Worm (Caenorhabditis elegans): ENCODE results near the gene sod-4.

DNA sequence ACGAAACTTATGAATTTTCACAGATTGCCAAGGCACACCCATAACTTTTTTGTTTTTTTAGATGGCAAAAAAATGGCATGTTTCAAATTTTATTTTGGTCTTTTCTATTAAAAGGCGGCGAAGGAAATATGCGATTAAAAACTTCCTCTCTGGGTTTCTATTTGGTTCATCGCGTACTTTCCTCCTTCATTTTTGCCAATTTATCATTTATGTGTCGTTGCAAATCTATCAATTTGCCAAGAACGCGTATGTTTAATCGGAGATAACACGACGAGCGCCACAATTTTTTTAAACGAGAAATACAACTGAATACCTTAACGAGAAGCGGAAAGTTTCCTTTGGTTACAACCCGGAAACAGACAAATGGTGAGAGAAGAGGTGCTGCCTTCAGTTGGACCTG is 27.7 kb downstream of the sod-4 start:
- TF ChIP-seq snpc-4 (tag; optimal IDR thresholded peaks at IDR 0.05), result no peak
- TF ChIP-seq unc-62 (GFP tag; optimal IDR thresholded peaks at IDR 0.05), result no peak
- TF ChIP-seq mls-2 (tag; optimal IDR thresholded peaks at IDR 0.05), result no peak
- no peak for TF ChIP-seq ceh-43 (GFP tag; optimal IDR thresholded peaks at IDR 0.05)
- no peak for TF ChIP-seq lin-13 (tag; optimal IDR thresholded peaks at IDR 0.05)
- TF ChIP-seq elt-3 (tag; optimal IDR thresholded peaks at IDR 0.05), result no peak
- TF ChIP-seq nhr-12 (tag; optimal IDR thresholded peaks at IDR 0.05), result no peak
- no peak for TF ChIP-seq nhr-28 (tag; optimal IDR thresholded peaks at IDR 0.05)
- TF ChIP-seq nhr-237 (tag; optimal IDR thresholded peaks at IDR 0.05), result no peak
- no peak for TF ChIP-seq lsy-2 (tag; optimal IDR thresholded peaks at IDR 0.05)
- TF ChIP-seq zip-8 (tag; optimal IDR thresholded peaks at IDR 0.05), result no peak
- no peak for TF ChIP-seq blmp-1 (tag; optimal IDR thresholded peaks at IDR 0.05)
- no peak for TF ChIP-seq M03D4.4 (tag; optimal IDR thresholded peaks at IDR 0.05)
- no peak for TF ChIP-seq mep-1 (tag; optimal IDR thresholded peaks at IDR 0.05)

Measured in whole organism, mixed stage, embryonic.